Worm (Caenorhabditis elegans) whole organism, L1 larva: Measurements from ENCODE around the gene atp-5.
A peak's percentile ranks its signal among the peaks of the same experiment; 100 is the strongest.

ENCODE experiments used
- aha-1 ChIP-seq: fragments of 150-350 bp; optimal IDR thresholded peaks from 2 replicates; lab custom pipeline; 2014; ENCODE audit warnings: missing biosample characterization, missing genetic modification characterization
- aly-2 ChIP-seq: fragments of 150-350 bp; optimal IDR thresholded peaks from 2 replicates; lab custom pipeline; 2014; ENCODE audit warnings: missing biosample characterization, missing genetic modification characterization
- ama-1 ChIP-seq: fragments of 150-350 bp; optimal IDR thresholded peaks from 2 replicates; lab custom pipeline; 2014
- blmp-1 ChIP-seq: fragments of 150-350 bp; optimal IDR thresholded peaks from 2 replicates; lab custom pipeline; 2014; ENCODE audit warnings: missing biosample characterization, missing genetic modification characterization
- ceh-63 ChIP-seq: fragments of 200-800 bp; sonication (Bioruptor generic); optimal IDR thresholded peaks from 2 replicates; lab custom pipeline; 2018; ENCODE audit warnings: mild to moderate bottlenecking, missing genetic modification characterization, missing compliant biosample characterization
- ceh-82 ChIP-seq, 3 experiments: fragments of 150-350 bp in 1 of 3; sonication (generic microtip) in 2 of 3; optimal IDR thresholded peaks; 2 replicates each; lab custom pipeline; 2014 to 2017; ENCODE audit warnings: missing biosample characterization in 3 of 3, missing genetic modification characterization in 3 of 3
- ceh-88 ChIP-seq: fragments of 200-800 bp; sonication (Bioruptor generic); IDR thresholded peaks from 2 replicates; pipeline ENCODE4 v1.3.6; 2022; ENCODE audit warnings: missing genetic modification characterization, missing compliant biosample characterization
- ceh-90 ChIP-seq: sonication (generic microtip); optimal IDR thresholded peaks from 2 replicates; lab custom pipeline; 2016; ENCODE audit warnings: missing genetic modification characterization, missing compliant biosample characterization
- ces-1 ChIP-seq: fragments of 150-350 bp; optimal IDR thresholded peaks from 2 replicates; lab custom pipeline; 2014; ENCODE audit warnings: missing biosample characterization, missing genetic modification reagents, missing genetic modification characterization
- dsc-1 ChIP-seq: sonication (generic microtip); optimal IDR thresholded peaks from 2 replicates; lab custom pipeline; 2016; ENCODE audit warnings: mild to moderate bottlenecking, missing genetic modification characterization, missing compliant biosample characterization
- efl-1 ChIP-seq, 4 experiments: fragments of 150-350 bp; optimal IDR thresholded peaks in 3 of 4; peaks in 1 of 4; 1 replicate in 1 of 4; 2 replicates in 3 of 4; lab custom pipeline; 2014; ENCODE audit warnings: missing biosample characterization in 2 of 4, missing genetic modification characterization in 2 of 4, missing genetic modification reagents in 2 of 4
- efl-3 ChIP-seq: fragments of 200-800 bp; sonication (Bioruptor generic); optimal IDR thresholded peaks from 2 replicates; lab custom pipeline; 2018; ENCODE audit warnings: mild to moderate bottlenecking, missing genetic modification characterization, missing compliant biosample characterization
- egl-13 ChIP-seq: sonication (generic microtip); optimal IDR thresholded peaks from 2 replicates; lab custom pipeline; 2016; ENCODE audit warnings: missing genotype, missing genetic modification reagents, missing genetic modification characterization, missing compliant biosample characterization
- ets-5 ChIP-seq: fragments of 200-800 bp; sonication (Bioruptor generic); IDR thresholded peaks from 2 replicates; pipeline ENCODE4 v1.3.6; 2022; ENCODE audit warnings: missing genetic modification characterization, missing compliant biosample characterization
- fkh-4 ChIP-seq: sonication (generic microtip); optimal IDR thresholded peaks from 2 replicates; lab custom pipeline; 2016; ENCODE audit warnings: missing compliant biosample characterization, missing genetic modification characterization, borderline replicate concordance
- grh-1 ChIP-seq: fragments of 200-800 bp; sonication (Bioruptor generic); IDR thresholded peaks from 2 replicates; pipeline ENCODE4 v1.3.6; 2022; ENCODE audit warnings: missing genetic modification reagents, missing genetic modification characterization, missing compliant biosample characterization
- hpl-2 ChIP-seq: fragments of 150-350 bp; optimal IDR thresholded peaks from 2 replicates; lab custom pipeline; 2014; ENCODE audit warnings: missing biosample characterization, missing genetic modification reagents, missing genetic modification characterization
- isw-1 ChIP-seq: fragments of 200-800 bp; sonication (Bioruptor generic); IDR thresholded peaks from 2 replicates; pipeline ENCODE4 v1.3.6; 2022; ENCODE audit warnings: missing genetic modification characterization, missing compliant biosample characterization
- lin-13 ChIP-seq: fragments of 150-350 bp; optimal IDR thresholded peaks from 2 replicates; lab custom pipeline; 2014; ENCODE audit warnings: missing biosample characterization, missing genetic modification reagents, missing genetic modification characterization
- lin-15B ChIP-seq: fragments of 150-350 bp; sonication (generic microtip); optimal IDR thresholded peaks from 3 replicates; lab custom pipeline; 2014; ENCODE audit warnings: missing biosample characterization, missing genetic modification characterization
- lin-39 ChIP-seq: fragments of 150-350 bp; optimal IDR thresholded peaks from 2 replicates; lab custom pipeline; 2014; ENCODE audit warnings: missing biosample characterization, missing genetic modification reagents, missing genetic modification characterization
- lir-3 ChIP-seq: sonication (generic microtip); optimal IDR thresholded peaks from 2 replicates; lab custom pipeline; 2016; ENCODE audit warnings: mild to moderate bottlenecking, missing genetic modification characterization, moderate library complexity, missing compliant biosample characterization; ENCODE audit not compliant: poor library complexity
- lsy-2 ChIP-seq, 2 experiments: fragments of 150-350 bp; optimal IDR thresholded peaks; 2 replicates each; lab custom pipeline; 2014; ENCODE audit warnings: missing biosample characterization in 2 of 2, missing genetic modification characterization in 2 of 2
- mef-2 ChIP-seq: fragments of 150-350 bp; optimal IDR thresholded peaks from 2 replicates; lab custom pipeline; 2014; ENCODE audit warnings: missing biosample characterization, missing genetic modification characterization
- nhr-11 ChIP-seq: fragments of 150-350 bp; optimal IDR thresholded peaks from 2 replicates; lab custom pipeline; 2014; ENCODE audit warnings: missing biosample characterization, missing genetic modification characterization
- nhr-19 ChIP-seq: fragments of 200-800 bp; sonication (Bioruptor generic); conservative IDR thresholded peaks from 2 replicates; pipeline ENCODE4 v1.3.6; 2022; ENCODE audit warnings: missing genetic modification characterization, missing compliant biosample characterization
- nhr-20 ChIP-seq: sonication (generic microtip); optimal IDR thresholded peaks from 2 replicates; lab custom pipeline; 2016; ENCODE audit warnings: mild to moderate bottlenecking, missing genetic modification characterization, missing compliant biosample characterization
- nhr-237 ChIP-seq: fragments of 150-350 bp; optimal IDR thresholded peaks from 2 replicates; lab custom pipeline; 2014; ENCODE audit warnings: missing biosample characterization, missing genetic modification characterization
- nhr-47 ChIP-seq: sonication (generic microtip); optimal IDR thresholded peaks from 2 replicates; lab custom pipeline; 2016; ENCODE audit warnings: mild to moderate bottlenecking, missing genetic modification characterization, moderate library complexity, missing compliant biosample characterization
- nhr-77 ChIP-seq: fragments of 150-350 bp; optimal IDR thresholded peaks from 2 replicates; lab custom pipeline; 2014; ENCODE audit warnings: missing biosample characterization, missing genetic modification characterization
- nhr-84 ChIP-seq: sonication (generic microtip); optimal IDR thresholded peaks from 2 replicates; lab custom pipeline; 2017; ENCODE audit warnings: missing biosample characterization, missing genetic modification characterization
- nhr-85 ChIP-seq: sonication (generic microtip); peaks from one replicate; lab custom pipeline; 2016; ENCODE audit warnings: missing genetic modification characterization, inconsistent platforms, missing compliant biosample characterization
- nhr-90 ChIP-seq: sonication (generic microtip); optimal IDR thresholded peaks from 2 replicates; lab custom pipeline; 2016; ENCODE audit warnings: mild to moderate bottlenecking, missing genetic modification characterization, missing compliant biosample characterization; ENCODE audit not compliant: poor library complexity
- pag-3 ChIP-seq: sonication (generic microtip); optimal IDR thresholded peaks from 2 replicates; lab custom pipeline; 2017; ENCODE audit warnings: missing genetic modification characterization, mild to moderate bottlenecking, missing compliant biosample characterization, antibody characterized with exemption, borderline replicate concordance; ENCODE audit not compliant: insufficient read depth
- pqm-1 ChIP-seq: sonication (generic microtip); optimal IDR thresholded peaks from 3 replicates; lab custom pipeline; 2017; ENCODE audit warnings: missing biosample characterization, missing genetic modification characterization
- skn-1 ChIP-seq: fragments of 150-350 bp; optimal IDR thresholded peaks from 2 replicates; lab custom pipeline; 2014; ENCODE audit warnings: missing biosample characterization, missing genetic modification characterization
- snpc-4 ChIP-seq: fragments of 150-350 bp; optimal IDR thresholded peaks from 2 replicates; lab custom pipeline; 2014; ENCODE audit warnings: missing biosample characterization, missing genetic modification characterization
- sox-4 ChIP-seq: sonication (generic microtip); optimal IDR thresholded peaks from 2 replicates; lab custom pipeline; 2016; ENCODE audit warnings: missing genetic modification characterization, missing compliant biosample characterization
- sup-37 ChIP-seq: fragments of 200-800 bp; sonication (Bioruptor generic); optimal IDR thresholded peaks from 2 replicates; lab custom pipeline; 2018; ENCODE audit warnings: mild to moderate bottlenecking, missing genetic modification characterization, missing compliant biosample characterization
- swsn-7 ChIP-seq: sonication (generic microtip); optimal IDR thresholded peaks from 2 replicates; lab custom pipeline; 2016; ENCODE audit warnings: missing genetic modification characterization, missing compliant biosample characterization
- tbx-2 ChIP-seq: sonication (generic microtip); optimal IDR thresholded peaks from 2 replicates; lab custom pipeline; 2016; ENCODE audit warnings: missing genetic modification characterization, missing compliant biosample characterization
- tlp-1 ChIP-seq: fragments of 150-350 bp; optimal IDR thresholded peaks from 2 replicates; lab custom pipeline; 2014; ENCODE audit warnings: missing biosample characterization, missing genetic modification characterization
- unc-130 ChIP-seq: fragments of 150-350 bp; optimal IDR thresholded peaks from 2 replicates; lab custom pipeline; 2017; ENCODE audit warnings: missing biosample characterization, missing genetic modification characterization, inconsistent platforms
- unc-30 ChIP-seq: sonication (generic microtip); optimal IDR thresholded peaks from 2 replicates; lab custom pipeline; 2017; ENCODE audit warnings: missing biosample characterization, missing genetic modification characterization
- unc-62 ChIP-seq: fragments of 150-350 bp; optimal IDR thresholded peaks from 2 replicates; lab custom pipeline; 2014; ENCODE audit warnings: missing biosample characterization, missing genetic modification reagents, missing genetic modification characterization
- vab-15 ChIP-seq: sonication (generic microtip); optimal IDR thresholded peaks from 2 replicates; lab custom pipeline; 2017; ENCODE audit warnings: missing genotype, mild to moderate bottlenecking, missing genetic modification characterization, missing compliant biosample characterization
- xbp-1 ChIP-seq: sonication (generic microtip); optimal IDR thresholded peaks from 2 replicates; lab custom pipeline; 2016; ENCODE audit warnings: missing genetic modification characterization, missing compliant biosample characterization
- zag-1 ChIP-seq: fragments of 150-350 bp; optimal IDR thresholded peaks from 2 replicates; lab custom pipeline; 2014; ENCODE audit warnings: missing biosample characterization, missing genetic modification characterization
- zip-4 ChIP-seq: fragments of 200-800 bp; sonication (Bioruptor generic); optimal IDR thresholded peaks from 2 replicates; lab custom pipeline; 2018; ENCODE audit warnings: mild to moderate bottlenecking, missing genetic modification characterization, moderate library complexity, missing compliant biosample characterization

atp-5 gene

DNA sequence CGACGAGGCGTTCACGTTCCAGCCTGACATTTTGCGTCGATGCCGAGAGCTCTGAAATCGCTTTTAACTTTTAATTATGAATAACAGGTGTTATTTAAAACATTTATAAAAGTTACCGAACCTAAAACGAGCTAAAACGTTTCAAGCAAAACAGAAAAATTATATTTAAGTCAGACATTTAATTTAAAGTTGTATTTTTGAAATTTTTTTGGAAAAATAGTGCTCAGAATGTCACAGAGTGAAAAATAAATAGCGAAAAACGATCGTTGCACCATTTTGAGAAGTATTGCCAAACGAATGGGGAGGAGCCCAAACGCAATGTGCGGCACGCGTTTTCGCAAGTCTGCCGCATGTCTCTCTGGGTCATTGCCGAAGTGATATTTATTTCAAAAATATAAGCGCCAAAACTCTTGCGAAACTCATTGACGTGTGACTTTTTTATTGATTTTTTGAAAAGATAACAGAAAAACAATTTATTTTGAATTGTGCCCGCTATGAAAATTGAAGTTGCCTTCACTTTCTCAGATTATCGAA, 10.6 kb downstream of the atp-5 start, which contains the start of gene erfa-3 (continued):
- TF ChIP-seq nhr-90 (tag; lab: Kevin White, UChicago) (peak; percentile 69), zip-4 (GFP tag; lab: Kevin White, UChicago) (peak; percentile 29), unc-130 (peak; percentile 68), zag-1 (tag; lab: Kevin White, UChicago) (no peak), efl-1 (optimal IDR thresholded peaks at IDR 0.05; lab: Kevin White, UChicago) (peak; percentile 54 to 65), efl-1 (GFP tag; optimal IDR thresholded peaks at IDR 0.05 in 1 of 2; lab: Kevin White, UChicago) (peak; percentile 52 to 95), nhr-85 (tag; lab: Kevin White, UChicago) (peak; percentile 76), ceh-88 (GFP tag; lab: Robert Waterston, UW) (no peak), ceh-63 (GFP tag; lab: Kevin White, UChicago) (no peak), aly-2 (tag; lab: Kevin White, UChicago) (no peak), nhr-20 (peak; percentile 59), blmp-1 (tag; lab: Kevin White, UChicago) (no peak), lin-13 (GFP tag; lab: Kevin White, UChicago) (no peak), nhr-77 (tag; lab: Kevin White, UChicago) (no peak), mef-2 (tag; lab: Kevin White, UChicago) (no peak), aha-1 (tag; lab: Kevin White, UChicago) (no peak), unc-62 (GFP tag; lab: Kevin White, UChicago) (no peak), pag-3 (tag; lab: Kevin White, UChicago) (no peak), ces-1 (GFP tag; lab: Kevin White, UChicago) (no peak), nhr-47 (tag; lab: Kevin White, UChicago) (peak; percentile 62), hpl-2 (GFP tag; lab: Kevin White, UChicago) (peak; percentile 25), vab-15 (tag; lab: Kevin White, UChicago) (no peak), ceh-90 (no peak), lin-39 (tag; lab: Kevin White, UChicago) (peak; percentile 62), unc-30 (tag; lab: Kevin White, UChicago) (no peak), nhr-11 (tag; lab: Kevin White, UChicago) (no peak), snpc-4 (tag; lab: Kevin White, UChicago) (peak; percentile 50), nhr-19 (GFP tag; lab: Robert Waterston, UW) (peak; percentile 53), grh-1 (GFP tag; lab: Robert Waterston, UW) (peak; percentile 51; the same call in 1 of the 2 replicates), lir-3 (peak; percentile 15), lin-15B (tag; lab: Kevin White, UChicago) (no peak), nhr-237 (tag; lab: Kevin White, UChicago) (no peak), efl-3 (GFP tag; lab: Kevin White, UChicago) (no peak), sup-37 (GFP tag; lab: Kevin White, UChicago) (no peak), pqm-1 (tag; lab: Kevin White, UChicago) (no peak), fkh-4 (no peak), egl-13 (tag; lab: Kevin White, UChicago) (peak; percentile 53), sox-4 (tag; lab: Kevin White, UChicago) (peak; percentile 34), tlp-1 (tag; lab: Kevin White, UChicago) (no peak), isw-1 (GFP tag; lab: Robert Waterston, UW) (peak; percentile 40), xbp-1 (tag; lab: Kevin White, UChicago) (peak; percentile 62), nhr-84 (tag; lab: Kevin White, UChicago) (peak; percentile 5), swsn-7 (tag; lab: Kevin White, UChicago) (peak; percentile 66), skn-1 (tag; lab: Kevin White, UChicago) (peak; percentile 87), ceh-82 (tag; optimal IDR thresholded peaks at IDR 0.05; lab: Kevin White, UChicago) (peak; percentile 64 to 73 (median 70)), lsy-2 (tag; optimal IDR thresholded peaks at IDR 0.05; lab: Kevin White, UChicago) (peak; percentile 58 to 60), dsc-1 (tag; lab: Kevin White, UChicago) (peak; percentile 68), ama-1 (no peak), tbx-2 (tag; lab: Kevin White, UChicago) (peak; percentile 49), ets-5 (GFP tag; lab: Robert Waterston, UW) (no peak)
